Fruit fly (Drosophila melanogaster): ENCODE measurements around the gene CG31717.

CG31717 gene

dm6 chr2L:10246785-10247190, 3.7 kb upstream of the CG31717 start, which contains the start of gene chico:
Gene chico (minus strand): TSS chr2L:10247078.
- TF ChIP-seq insv (optimal IDR thresholded peaks at IDR 0.05) (no peak), ttk (optimal IDR thresholded peaks at IDR 0.05) (no peak), Myc (optimal IDR thresholded peaks at IDR 0.05) (no peak), psq (optimal IDR thresholded peaks at IDR 0.05) (no peak), Sin3A (optimal IDR thresholded peaks at IDR 0.05) (no peak), h (optimal IDR thresholded peaks at IDR 0.05) (no peak)

DNA sequence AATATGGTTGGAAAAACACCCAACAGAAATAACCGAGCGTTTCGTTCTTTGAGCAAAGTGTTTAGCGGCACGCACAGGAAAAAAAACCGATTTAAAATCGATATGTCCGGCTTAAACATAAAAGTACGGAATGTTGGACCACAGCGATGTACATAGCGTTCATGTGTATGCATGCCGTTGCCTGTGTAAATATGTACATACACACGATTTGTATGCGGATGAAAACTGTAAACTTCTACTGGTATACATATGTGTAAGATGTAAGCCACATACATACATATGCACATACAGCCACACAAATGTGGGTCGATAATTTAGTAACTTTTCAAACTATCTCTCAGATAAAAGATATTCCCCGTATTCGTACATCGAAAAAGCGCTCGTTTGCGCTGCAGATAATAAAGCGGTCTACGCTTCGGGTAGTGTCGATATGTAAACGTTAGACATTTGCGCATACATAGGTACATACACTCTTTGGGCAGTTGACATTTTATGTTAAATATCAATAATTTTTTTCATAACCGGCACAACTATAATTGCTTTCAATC, 808 bp upstream of the CG31717 start:
- TF ChIP-seq psq (optimal IDR thresholded peaks at IDR 0.05) (no peak), Sin3A (optimal IDR thresholded peaks at IDR 0.05) (no peak), Myc (optimal IDR thresholded peaks at IDR 0.05) (no peak), h (optimal IDR thresholded peaks at IDR 0.05) (no peak)

- TF ChIP-seq h (optimal IDR thresholded peaks at IDR 0.05) (no peak), insv (optimal IDR thresholded peaks at IDR 0.05) (no peak), Sin3A (optimal IDR thresholded peaks at IDR 0.05) (no peak), psq (optimal IDR thresholded peaks at IDR 0.05) (no peak), ttk (optimal IDR thresholded peaks at IDR 0.05) (no peak), Myc (optimal IDR thresholded peaks at IDR 0.05) (no peak)
Measured at dm6 chr2L:10251592-10251991, 1.1 kb downstream of the CG31717 start, which contains the start of gene Ror. Gene Ror (plus strand): TSS chr2L:10251843.

DNA sequence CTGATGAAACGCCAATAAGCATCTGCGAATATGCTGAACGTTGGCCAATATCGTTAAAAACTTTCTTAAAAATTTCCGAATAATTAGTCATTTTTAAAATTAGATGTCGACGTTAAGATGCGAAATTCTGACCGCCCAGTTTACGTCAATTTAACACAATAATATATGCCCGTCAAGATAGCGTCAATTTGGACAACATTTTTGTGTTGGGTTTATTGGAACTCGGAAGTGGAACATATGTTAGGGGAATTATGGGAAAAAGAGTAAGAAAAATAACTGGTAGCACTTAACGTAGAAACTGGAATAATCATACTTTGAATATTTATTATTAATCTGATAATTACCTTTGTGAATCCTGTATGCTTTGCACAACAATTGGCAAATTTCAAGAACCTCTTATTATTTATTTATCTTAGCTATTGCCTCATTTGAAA, 5.2 kb downstream of the CG31717 start, which contains the start of gene CG5676:
Gene CG5676 (minus strand): TSS at position 167 of the 434 bp plus-strand sequence.
- TF ChIP-seq psq (optimal IDR thresholded peaks at IDR 0.05) (no peak), insv (optimal IDR thresholded peaks at IDR 0.05) (no peak), Myc (optimal IDR thresholded peaks at IDR 0.05) (no peak), Sin3A (optimal IDR thresholded peaks at IDR 0.05) (no peak), ttk (optimal IDR thresholded peaks at IDR 0.05) (no peak), h (optimal IDR thresholded peaks at IDR 0.05) (no peak)

DNA sequence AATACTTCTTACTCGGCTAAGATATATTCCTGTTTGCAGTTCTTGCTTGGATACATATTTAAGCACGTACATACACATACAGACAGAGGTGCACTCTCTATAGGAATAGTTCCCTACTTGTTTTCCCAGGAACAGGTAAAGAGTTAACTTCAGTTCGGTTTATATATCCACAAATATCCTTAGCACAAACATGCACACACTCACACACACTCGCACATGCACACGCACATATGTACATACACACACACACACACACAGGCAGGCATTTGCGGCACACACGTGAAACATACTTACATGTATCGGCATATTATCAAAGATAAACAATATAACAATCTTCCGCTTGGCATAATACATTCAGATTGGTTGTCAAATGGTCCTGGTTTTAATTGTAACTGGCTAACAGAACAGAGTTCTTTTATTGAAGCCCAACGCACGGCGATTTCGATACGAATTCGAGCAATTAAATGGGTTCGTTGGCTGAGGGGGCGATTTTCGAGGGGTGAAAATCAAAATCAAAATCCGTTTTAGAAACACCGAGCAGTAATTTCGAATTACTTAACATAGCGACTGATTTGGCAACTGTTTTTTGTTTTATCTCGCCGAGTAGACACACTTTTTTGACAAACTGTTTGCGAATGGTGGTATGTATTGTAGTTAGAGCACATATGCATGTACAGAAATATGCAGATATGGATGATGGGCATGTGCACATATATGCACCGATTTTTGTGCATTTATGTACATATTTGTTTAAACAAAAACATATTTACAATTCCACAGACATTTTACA, 9.6 kb downstream of the CG31717 start:
- no peak for TF ChIP-seq psq (optimal IDR thresholded peaks at IDR 0.05)

DNA sequence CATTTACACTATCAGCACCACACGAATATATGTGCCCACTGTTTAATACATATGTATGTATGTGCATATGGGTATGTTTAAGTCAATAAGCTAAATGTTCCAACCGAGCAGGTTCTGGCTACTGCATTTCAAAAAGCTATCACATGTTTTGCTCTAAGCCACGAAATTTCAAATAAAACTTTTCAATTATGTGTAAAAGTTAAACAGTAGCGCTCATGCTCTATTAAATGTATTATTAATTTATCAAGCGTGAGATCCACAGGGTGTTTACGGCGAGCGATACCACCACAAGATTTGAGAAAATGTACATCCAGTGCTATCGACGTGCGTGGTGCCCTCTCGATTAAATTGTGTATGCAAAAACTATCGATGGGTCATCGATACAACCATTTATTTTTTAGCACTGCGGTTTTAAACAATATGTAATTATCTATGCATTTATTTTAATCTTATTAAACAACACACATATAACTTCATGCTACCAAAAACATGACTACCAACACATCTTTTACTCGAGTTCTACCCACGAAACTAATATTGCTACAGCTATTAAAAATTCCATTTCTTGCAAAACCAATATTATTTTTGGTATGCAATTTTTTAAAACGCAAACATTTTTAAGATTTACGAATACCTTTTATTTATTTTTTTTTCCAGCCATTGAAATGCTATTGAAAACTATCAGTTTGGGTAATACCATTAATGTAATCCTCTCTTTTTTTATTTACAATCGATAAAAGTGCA, 10.4 kb downstream of the CG31717 start, which contains the start of gene Pten:
Gene Pten (minus strand): TSS at position 300 of the 744 bp plus-strand sequence.
- TF ChIP-seq Sin3A (optimal IDR thresholded peaks at IDR 0.05) = no peak
- TF ChIP-seq Myc (optimal IDR thresholded peaks at IDR 0.05) = no peak

- no peak for TF ChIP-seq insv (optimal IDR thresholded peaks at IDR 0.05)
- TF ChIP-seq psq (optimal IDR thresholded peaks at IDR 0.05) = no peak
- no peak for TF ChIP-seq Sin3A (optimal IDR thresholded peaks at IDR 0.05)
- TF ChIP-seq Myc (optimal IDR thresholded peaks at IDR 0.05) = no peak
- no peak for TF ChIP-seq ttk (optimal IDR thresholded peaks at IDR 0.05)
- no peak for TF ChIP-seq h (optimal IDR thresholded peaks at IDR 0.05)
Measured at dm6 chr2L:10261774-10262173, 11.2 kb downstream of the CG31717 start.

dm6 chr2L:10263343-10263744, 12.8 kb downstream of the CG31717 start, which contains the start of gene Rsf1:
Gene Rsf1 (minus strand): TSS chr2L:10263554.
- TF ChIP-seq insv (optimal IDR thresholded peaks at IDR 0.05) = no peak
- TF ChIP-seq ttk (optimal IDR thresholded peaks at IDR 0.05) = no peak
- no peak for TF ChIP-seq Myc (optimal IDR thresholded peaks at IDR 0.05)
- TF ChIP-seq h (optimal IDR thresholded peaks at IDR 0.05) = no peak
- TF ChIP-seq psq (optimal IDR thresholded peaks at IDR 0.05) = no peak
- TF ChIP-seq Sin3A (optimal IDR thresholded peaks at IDR 0.05) = no peak

dm6 chr2L:10263830-10264634, 13.5 kb downstream of the CG31717 start, which contains the start of gene REPTOR-BP:
Gene REPTOR-BP (plus strand): TSS chr2L:10264125.
- TF ChIP-seq ttk (optimal IDR thresholded peaks at IDR 0.05) (no peak), h (optimal IDR thresholded peaks at IDR 0.05) (no peak), Sin3A (optimal IDR thresholded peaks at IDR 0.05) (no peak), psq (optimal IDR thresholded peaks at IDR 0.05) (no peak), insv (optimal IDR thresholded peaks at IDR 0.05) (no peak), Myc (optimal IDR thresholded peaks at IDR 0.05) (no peak)

dm6 chr2L:10265129-10265528, 14.6 kb downstream of the CG31717 start, which contains the start of gene Mob3:
Gene Mob3 (plus strand): TSS chr2L:10265336.
- no peak for TF ChIP-seq insv (optimal IDR thresholded peaks at IDR 0.05)
- TF ChIP-seq Myc (optimal IDR thresholded peaks at IDR 0.05) = no peak
- no peak for TF ChIP-seq Sin3A (optimal IDR thresholded peaks at IDR 0.05)
- no peak for TF ChIP-seq ttk (optimal IDR thresholded peaks at IDR 0.05)
- no peak for TF ChIP-seq h (optimal IDR thresholded peaks at IDR 0.05)
- no peak for TF ChIP-seq psq (optimal IDR thresholded peaks at IDR 0.05)

dm6 chr2L:10266511-10266910, 16.0 kb downstream of the CG31717 start, which contains the start of gene CG4953:
Gene CG4953 (plus strand): TSS chr2L:10266703.
- TF ChIP-seq Myc (optimal IDR thresholded peaks at IDR 0.05) = no peak
- no peak for TF ChIP-seq h (optimal IDR thresholded peaks at IDR 0.05)
- TF ChIP-seq psq (optimal IDR thresholded peaks at IDR 0.05) = no peak
- no peak for TF ChIP-seq Sin3A (optimal IDR thresholded peaks at IDR 0.05)
- no peak for TF ChIP-seq ttk (optimal IDR thresholded peaks at IDR 0.05)
- TF ChIP-seq insv (optimal IDR thresholded peaks at IDR 0.05) = no peak
